Fruit fly (Drosophila melanogaster): Measurements from ENCODE around the gene Pmm2.

Gene Pmm2

DNA sequence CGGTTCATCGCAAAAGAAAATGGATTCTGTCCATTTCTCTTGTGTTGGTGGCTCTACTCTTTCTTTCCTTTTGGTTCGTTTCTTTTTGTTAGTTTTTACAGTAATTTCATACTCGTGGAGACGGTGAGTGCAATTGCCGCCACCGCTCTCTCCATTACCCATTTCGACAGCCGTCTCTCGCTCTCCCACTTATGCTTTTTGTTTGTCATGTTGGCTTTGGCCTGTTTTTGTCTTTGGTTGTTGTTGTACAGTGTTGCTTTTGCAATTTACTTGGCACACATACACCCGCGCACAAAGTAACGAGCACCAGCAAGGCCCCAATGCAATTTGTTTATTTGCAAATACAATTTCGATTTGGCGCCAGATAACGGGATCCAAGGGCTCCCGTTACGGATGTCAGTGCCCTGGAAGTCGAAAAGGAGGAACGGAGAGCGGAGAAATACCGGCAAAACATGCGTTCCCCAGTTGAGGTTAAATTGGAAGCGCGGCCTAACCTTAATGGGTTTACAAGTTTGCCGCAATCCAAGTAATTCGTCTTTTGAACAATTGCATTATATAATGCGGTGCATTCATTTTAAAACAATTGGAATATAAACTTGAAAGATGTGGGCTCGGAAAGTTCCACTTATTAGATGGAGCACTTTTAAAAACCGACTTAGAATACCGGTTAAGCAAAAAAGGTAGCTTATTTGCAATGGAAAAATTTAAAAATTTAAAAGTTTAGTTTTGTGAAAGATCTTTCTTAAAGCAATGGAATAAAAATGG, 18.5 kb upstream of the Pmm2 start:
- no peak for TF ChIP-seq noc (tag; optimal IDR thresholded peaks at IDR 0.05)

DNA sequence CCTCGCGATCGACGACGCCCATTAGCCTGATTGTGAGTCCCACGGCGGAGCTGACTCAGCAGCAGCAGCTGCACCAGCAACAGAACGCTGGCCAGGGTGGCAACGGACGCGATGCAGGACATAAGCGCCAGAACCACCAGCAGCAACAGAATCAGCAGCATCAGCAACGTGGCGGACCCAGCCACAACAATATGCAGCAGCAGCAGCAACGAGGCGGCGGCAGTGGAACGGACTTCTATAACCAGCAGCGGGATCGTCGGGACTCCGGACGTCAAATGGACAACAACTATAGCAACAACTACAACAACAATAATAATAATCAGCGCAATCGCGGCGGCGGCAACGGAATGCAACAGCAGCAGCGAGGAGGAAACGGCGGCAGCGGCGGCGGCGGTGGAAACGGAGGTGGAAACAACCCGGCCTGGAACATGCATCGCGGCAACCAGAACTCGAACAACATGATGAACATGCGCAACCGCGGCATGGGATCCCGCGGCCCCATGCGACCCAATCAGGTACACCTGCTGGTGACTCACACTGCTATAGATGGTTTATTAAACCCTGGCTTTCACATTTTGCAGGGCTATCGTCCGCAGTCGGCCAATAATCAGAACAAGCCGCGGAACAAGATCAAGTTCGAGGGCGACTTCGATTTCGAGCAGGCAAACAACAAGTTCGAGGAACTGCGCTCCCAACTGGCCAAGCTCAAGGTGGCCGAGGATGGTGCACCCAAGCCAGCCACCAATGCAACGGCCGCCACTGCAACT, 16.8 kb upstream of the Pmm2 start:
- TF ChIP-seq noc (tag; optimal IDR thresholded peaks at IDR 0.05) = no peak

DNA sequence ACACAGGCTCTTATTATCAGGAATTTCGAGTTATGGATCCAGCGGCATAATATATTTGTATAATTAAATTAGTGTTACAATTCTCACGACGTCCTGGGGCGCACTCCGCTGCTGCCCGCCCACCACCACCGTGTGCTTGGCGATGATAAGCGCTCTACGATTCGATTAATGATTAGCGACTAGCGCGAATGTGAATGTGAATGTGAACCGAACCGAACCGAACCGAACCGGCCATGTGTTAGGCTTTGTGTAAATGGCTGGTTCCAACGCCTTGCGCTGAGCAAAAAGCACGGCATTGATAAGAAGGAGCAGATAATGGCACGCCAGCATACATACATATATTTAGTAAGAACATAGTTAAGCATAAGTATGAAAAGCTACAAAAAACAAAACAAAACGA, 15.1 kb upstream of the Pmm2 start:
- TF ChIP-seq noc (tag; optimal IDR thresholded peaks at IDR 0.05) = no peak

DNA sequence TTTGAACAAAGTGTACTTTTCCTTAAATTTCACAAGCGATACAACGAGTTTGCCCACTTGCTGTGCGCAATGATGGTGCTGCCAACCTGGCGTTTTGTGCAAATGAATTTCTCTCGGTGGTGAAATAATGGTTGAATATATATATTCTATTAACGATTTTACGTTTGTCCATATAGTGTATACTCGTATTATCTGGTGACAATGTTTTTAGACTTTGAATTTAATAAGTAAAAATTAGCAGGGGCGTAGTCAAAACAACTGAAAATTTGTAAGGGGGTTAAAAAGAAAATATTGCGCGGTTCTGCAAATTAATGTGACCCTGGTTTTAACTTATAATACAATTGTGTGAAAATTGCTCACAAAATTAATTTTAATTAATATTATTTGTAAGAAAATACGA, 10.4 kb upstream of the Pmm2 start, which contains the start of the genes ver and Gcn5:
ver (plus strand) TSS at position 47 of the 400 bp plus-strand sequence.
Gcn5 (minus strand) TSS at position 74 of the 400 bp plus-strand sequence.
- peak; percentile 94 for TF ChIP-seq noc (tag; optimal IDR thresholded peaks at IDR 0.05)

DNA sequence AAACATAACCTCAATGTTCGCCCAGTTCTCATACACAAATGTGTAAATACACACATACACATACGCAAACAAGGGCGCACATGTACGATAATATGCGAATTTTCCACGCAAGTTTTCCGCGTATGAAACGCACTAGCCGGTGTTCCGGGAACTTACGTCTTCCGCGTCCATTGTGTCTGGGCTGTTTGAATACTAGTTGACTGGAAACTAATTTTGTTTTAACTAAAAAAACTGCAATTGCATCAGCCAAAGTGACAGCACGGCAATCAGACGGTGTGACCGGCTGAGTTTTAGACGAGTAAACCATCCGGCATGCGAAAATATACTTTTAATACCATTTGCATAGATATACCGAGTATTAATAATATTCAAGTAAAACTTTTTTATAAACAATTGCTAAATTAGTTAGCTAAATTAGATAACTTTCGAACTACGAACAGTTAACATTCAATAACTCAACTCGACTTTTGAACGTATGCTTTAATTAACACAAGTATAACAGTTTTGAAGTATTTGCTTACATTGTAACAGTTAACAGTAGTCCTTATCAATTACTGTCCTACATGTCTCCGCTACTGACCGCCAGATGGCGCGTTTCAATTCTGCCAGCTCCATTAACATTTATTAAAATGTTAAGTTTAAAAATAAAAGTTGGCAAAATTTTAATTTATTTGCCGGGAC, 7.8 kb upstream of the Pmm2 start, which contains the start of gene eIF2beta:
eIF2beta (minus strand) TSS at position 299 of the 681 bp plus-strand sequence.
- peak; percentile 28 for TF ChIP-seq noc (tag; optimal IDR thresholded peaks at IDR 0.05)

DNA sequence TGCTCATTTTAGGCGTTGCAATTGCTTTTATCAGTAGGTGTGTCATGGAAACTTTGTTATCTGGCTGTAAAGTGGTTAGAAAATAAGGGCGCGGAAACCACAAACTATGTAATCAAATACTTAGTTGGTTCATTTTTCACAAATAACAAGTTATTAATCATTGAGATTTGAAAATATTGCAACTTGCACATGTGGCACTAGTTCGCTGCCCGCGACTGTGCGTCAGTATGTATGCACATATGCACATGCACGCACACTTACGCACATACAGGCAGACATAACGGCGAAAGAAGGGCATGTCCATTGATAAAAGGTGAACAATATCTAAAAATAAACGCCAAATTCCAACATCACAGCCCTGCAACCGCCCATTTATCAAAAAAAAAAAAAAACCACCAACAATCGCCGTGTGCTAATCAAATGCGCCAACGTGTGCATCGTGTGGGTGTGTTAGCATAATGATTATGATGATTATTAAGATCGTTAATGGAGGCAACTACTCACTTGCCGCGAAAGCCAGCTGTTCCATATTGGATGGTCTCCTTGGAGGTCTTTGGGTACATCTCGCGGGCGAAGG, 4.9 kb upstream of the Pmm2 start:
- no peak for TF ChIP-seq noc (tag; optimal IDR thresholded peaks at IDR 0.05)

DNA sequence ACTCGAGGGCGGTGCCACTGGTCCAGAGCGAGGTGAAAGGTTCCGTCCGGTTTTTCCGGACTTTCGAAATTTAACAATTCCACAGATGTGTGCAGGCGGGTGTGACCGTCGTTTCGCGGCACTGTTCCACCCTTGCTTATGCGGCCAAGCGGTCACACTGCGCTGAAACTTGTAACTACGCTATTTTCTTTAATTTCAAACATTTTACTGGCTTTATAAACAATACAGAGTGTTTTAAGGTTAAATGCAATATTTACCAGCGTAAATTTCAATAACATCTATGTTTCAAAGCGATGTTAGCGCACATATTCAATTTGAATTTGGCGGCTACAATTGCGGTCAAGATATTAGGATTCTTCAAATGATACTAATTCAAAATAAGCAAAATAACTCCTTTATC, 4.3 kb upstream of the Pmm2 start, which contains the start of gene nst:
nst (minus strand) TSS at position 128 of the 400 bp plus-strand sequence.
- TF ChIP-seq noc (tag; optimal IDR thresholded peaks at IDR 0.05) = no peak

DNA sequence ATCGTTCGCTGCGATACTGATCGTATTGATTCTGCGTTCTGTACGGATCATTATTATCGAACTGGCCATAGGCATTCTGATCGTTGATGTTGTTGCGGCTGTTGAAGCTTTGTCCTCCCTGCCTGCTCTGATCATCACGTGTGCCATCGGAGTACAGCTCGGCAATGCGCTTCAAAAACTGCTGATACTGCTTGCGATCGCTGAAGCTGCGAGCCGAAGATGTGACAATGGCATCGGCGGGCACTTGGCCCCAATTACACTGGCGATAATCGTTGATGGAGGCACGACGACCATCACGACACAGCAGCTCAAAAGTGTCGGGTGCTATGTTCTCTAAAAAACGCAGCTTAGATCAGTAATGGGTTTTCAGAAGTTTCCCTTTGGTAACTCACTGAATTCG, 2.2 kb upstream of the Pmm2 start:
- TF ChIP-seq noc (tag; optimal IDR thresholded peaks at IDR 0.05) = no peak

DNA sequence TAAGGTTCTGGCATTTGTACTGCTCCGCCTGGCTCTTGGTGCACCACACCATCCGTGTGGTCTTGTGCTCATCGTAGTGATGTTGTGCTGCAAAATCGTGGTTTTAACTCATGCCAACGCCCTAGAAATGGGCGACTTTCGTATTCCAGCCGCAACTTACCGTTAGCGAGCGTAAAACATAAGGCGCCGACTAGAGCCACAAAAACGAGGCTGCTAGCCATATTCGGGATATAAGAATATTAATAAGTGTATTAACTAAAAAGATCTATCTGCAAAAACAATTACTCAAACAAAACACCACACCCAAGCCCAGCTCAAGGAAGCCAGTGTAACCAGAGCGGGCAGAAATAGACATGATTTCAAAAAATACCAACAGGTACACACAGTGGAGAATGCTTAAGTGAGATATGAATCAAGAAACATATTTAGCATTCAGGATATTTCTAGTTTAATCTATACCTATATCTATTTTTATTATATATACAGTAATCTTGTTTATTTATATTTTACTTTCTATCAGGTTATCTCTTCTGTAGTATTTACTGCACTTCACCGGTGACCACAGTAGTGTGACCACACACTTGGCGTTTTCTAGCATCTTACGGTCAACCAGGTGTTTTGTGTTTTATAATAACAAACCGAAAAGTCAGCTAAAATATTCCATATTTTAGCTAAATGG, 859 bp upstream of the Pmm2 start, which contains the start of the genes Tsf2 and CG34242:
Tsf2 (minus strand) TSS at position 333 of the 679 bp plus-strand sequence.
CG34242 (plus strand) TSS at position 605 of the 679 bp plus-strand sequence.
- no peak for TF ChIP-seq noc (tag; optimal IDR thresholded peaks at IDR 0.05)

dm6 chr3L:12537123-12537522, 2.7 kb downstream of the Pmm2 start, which contains the start of gene CG4069:
CG4069 (minus strand) TSS chr3L:12537315.
- TF ChIP-seq noc (tag; optimal IDR thresholded peaks at IDR 0.05) = no peak

dm6 chr3L:12549471-12549870, 15.1 kb downstream of the Pmm2 start:
- TF ChIP-seq noc (tag; optimal IDR thresholded peaks at IDR 0.05) = no peak

DNA sequence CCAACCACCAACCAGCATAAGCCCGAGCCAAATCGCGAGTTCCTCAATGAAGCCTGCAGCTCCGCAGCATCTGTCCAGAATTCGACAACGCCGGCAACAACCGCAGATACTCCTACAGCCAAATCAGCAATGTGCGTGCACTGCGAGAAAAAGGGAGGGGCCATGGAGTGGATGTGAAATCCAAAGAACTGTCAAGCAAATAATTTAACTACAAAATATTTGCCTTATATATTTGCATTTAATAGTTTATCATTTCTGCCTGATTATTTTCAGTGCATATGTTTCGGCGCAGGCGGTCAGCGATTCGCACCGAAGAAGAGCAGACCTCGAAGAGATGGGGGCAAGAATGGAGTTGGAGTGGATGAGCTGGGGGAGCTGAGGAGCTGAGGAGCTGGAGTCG, 17.3 kb downstream of the Pmm2 start:
- TF ChIP-seq noc (tag; optimal IDR thresholded peaks at IDR 0.05) = no peak

DNA sequence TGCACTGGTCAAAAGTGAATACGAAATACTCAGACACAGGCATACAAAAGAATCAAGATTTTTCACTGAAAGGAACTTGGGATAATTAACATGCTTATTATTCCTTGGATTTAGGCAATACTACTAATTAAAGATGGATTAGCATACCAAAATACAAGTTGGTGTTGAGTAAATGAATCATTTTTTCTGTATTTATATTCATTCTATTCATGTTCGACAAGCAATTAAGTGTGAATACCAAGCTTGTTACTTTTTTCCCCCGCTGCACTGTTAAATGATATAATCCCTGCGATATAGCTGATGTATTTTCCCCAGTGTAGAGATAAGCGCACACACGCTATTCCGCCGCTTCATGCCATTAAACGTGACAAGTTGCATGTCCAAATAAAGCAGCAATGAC, 23.3 kb downstream of the Pmm2 start:
- no peak for TF ChIP-seq noc (tag; optimal IDR thresholded peaks at IDR 0.05)

DNA sequence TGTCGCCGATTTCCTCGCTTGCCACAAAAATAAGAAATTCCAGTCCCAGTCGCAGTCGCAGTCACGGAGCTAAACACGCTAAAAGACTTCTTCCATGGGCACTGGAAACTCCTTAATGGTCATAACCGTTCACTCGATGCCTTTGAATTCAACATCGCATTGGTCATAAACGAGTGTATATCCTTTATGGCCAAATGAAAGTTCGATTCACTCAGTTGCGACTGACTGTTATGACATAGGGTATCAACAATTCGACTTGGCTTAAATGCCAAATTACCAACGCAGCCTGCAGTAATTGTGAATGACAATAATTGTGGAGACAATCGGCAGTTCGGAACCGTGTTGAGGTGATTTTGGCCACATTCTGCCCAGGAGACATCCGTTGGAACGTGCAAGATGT, 24.9 kb downstream of the Pmm2 start:
- no peak for TF ChIP-seq noc (tag; optimal IDR thresholded peaks at IDR 0.05)

dm6 chr3L:12564284-12564683, 29.9 kb downstream of the Pmm2 start:
- TF ChIP-seq noc (tag; optimal IDR thresholded peaks at IDR 0.05) = no peak
